Worm (Caenorhabditis elegans) whole organism, late embryonic: ENCODE measurements around the gene exos-8.

Experiments
- C08G9.2 ChIP-seq: sonication (generic microtip); optimal IDR thresholded peaks from 2 replicates; lab custom pipeline; 2016; ENCODE audit warnings: mild to moderate bottlenecking, missing genetic modification characterization, moderate library complexity, missing compliant biosample characterization
- K02D7.2 ChIP-seq: sonication (generic microtip); optimal IDR thresholded peaks from 2 replicates; lab custom pipeline; 2017; ENCODE audit warnings: mild to moderate bottlenecking, missing genetic modification characterization, missing compliant biosample characterization
- K09A11.1 ChIP-seq: sonication (generic microtip); optimal IDR thresholded peaks from 2 replicates; lab custom pipeline; 2017; ENCODE audit warnings: antibody characterized with exemption, mild to moderate bottlenecking, missing genetic modification characterization, missing compliant biosample characterization; ENCODE audit not compliant: insufficient read depth
- Y22D7AL.16 ChIP-seq: sonication (generic microtip); optimal IDR thresholded peaks from 2 replicates; lab custom pipeline; 2016; ENCODE audit warnings: missing genetic modification characterization, missing compliant biosample characterization
- ama-1 ChIP-seq: fragments of 150-350 bp; optimal IDR thresholded peaks from 2 replicates; lab custom pipeline; 2014
- ceh-14 ChIP-seq: sonication (generic microtip); optimal IDR thresholded peaks from 2 replicates; lab custom pipeline; 2016; ENCODE audit warnings: missing genotype, missing genetic modification characterization, missing compliant biosample characterization
- ceh-18 ChIP-seq: sonication (generic microtip); optimal IDR thresholded peaks from 2 replicates; lab custom pipeline; 2016; ENCODE audit warnings: missing genetic modification characterization, missing compliant biosample characterization
- ceh-2 ChIP-seq: sonication (generic microtip); optimal IDR thresholded peaks from 2 replicates; lab custom pipeline; 2016; ENCODE audit warnings: missing genotype, missing genetic modification characterization, missing compliant biosample characterization
- ceh-22 ChIP-seq: sonication (generic microtip); optimal IDR thresholded peaks from 2 replicates; lab custom pipeline; 2017; ENCODE audit warnings: missing biosample characterization, missing genetic modification characterization
- ceh-31 ChIP-seq: sonication (generic microtip); optimal IDR thresholded peaks from 2 replicates; lab custom pipeline; 2016; ENCODE audit warnings: missing genetic modification characterization, missing compliant biosample characterization
- ceh-45 ChIP-seq: fragments of 200-800 bp; sonication (Bioruptor generic); IDR thresholded peaks from 2 replicates; pipeline ENCODE4 v1.3.6; 2022; ENCODE audit warnings: missing genetic modification reagents, missing genetic modification characterization, missing compliant biosample characterization
- ceh-48 ChIP-seq: sonication (generic microtip); optimal IDR thresholded peaks from 2 replicates; lab custom pipeline; 2016; ENCODE audit warnings: missing genetic modification characterization, inconsistent platforms, missing compliant biosample characterization
- ceh-9 ChIP-seq: sonication (generic microtip); optimal IDR thresholded peaks from 2 replicates; lab custom pipeline; 2016; ENCODE audit warnings: mild to moderate bottlenecking, missing genetic modification characterization, inconsistent platforms, missing compliant biosample characterization
- che-1 ChIP-seq: sonication (generic microtip); optimal IDR thresholded peaks from 2 replicates; lab custom pipeline; 2016; ENCODE audit warnings: mild to moderate bottlenecking, missing genetic modification characterization, missing compliant biosample characterization
- dmd-4 ChIP-seq: sonication (generic microtip); optimal IDR thresholded peaks from 2 replicates; lab custom pipeline; 2016; ENCODE audit warnings: borderline replicate concordance, missing genetic modification characterization, missing compliant biosample characterization
- elt-4 ChIP-seq: sonication (generic microtip); optimal IDR thresholded peaks from 2 replicates; lab custom pipeline; 2016; ENCODE audit warnings: missing genetic modification characterization, missing compliant biosample characterization
- eyg-1 ChIP-seq: sonication (generic microtip); optimal IDR thresholded peaks from 2 replicates; lab custom pipeline; 2016; ENCODE audit warnings: missing genotype, missing genetic modification characterization, missing compliant biosample characterization
- fax-1 ChIP-seq: sonication (generic microtip); optimal IDR thresholded peaks from 2 replicates; lab custom pipeline; 2016; ENCODE audit warnings: missing genotype, missing genetic modification characterization, missing compliant biosample characterization
- gmeb-2 ChIP-seq: sonication (generic microtip); optimal IDR thresholded peaks from 2 replicates; lab custom pipeline; 2016; ENCODE audit warnings: missing genetic modification characterization, inconsistent platforms, missing compliant biosample characterization
- hlh-13 ChIP-seq: fragments of 200-800 bp; sonication (Bioruptor generic); optimal IDR thresholded peaks from 2 replicates; lab custom pipeline; 2018; ENCODE audit warnings: mild to moderate bottlenecking, missing genetic modification characterization, missing compliant biosample characterization
- hlh-6 ChIP-seq: sonication (generic microtip); optimal IDR thresholded peaks from 2 replicates; lab custom pipeline; 2016; ENCODE audit warnings: missing genotype, missing genetic modification characterization, missing compliant biosample characterization
- hlh-8 ChIP-seq: sonication (generic microtip); optimal IDR thresholded peaks from 2 replicates; lab custom pipeline; 2016; ENCODE audit warnings: missing genotype, missing genetic modification characterization, missing compliant biosample characterization
- nhr-11 ChIP-seq: fragments of 150-350 bp; optimal IDR thresholded peaks from 2 replicates; lab custom pipeline; 2014; ENCODE audit warnings: missing biosample characterization, missing genetic modification characterization
- nhr-232 ChIP-seq: sonication (generic microtip); optimal IDR thresholded peaks from 2 replicates; lab custom pipeline; 2016; ENCODE audit warnings: missing genetic modification characterization, missing compliant biosample characterization
- pag-3 ChIP-seq: sonication (generic microtip); optimal IDR thresholded peaks from 2 replicates; lab custom pipeline; 2016; ENCODE audit warnings: missing compliant biosample characterization, missing genetic modification characterization, borderline replicate concordance
- pha-2 ChIP-seq: sonication (generic microtip); optimal IDR thresholded peaks from 2 replicates; lab custom pipeline; 2017; ENCODE audit warnings: mild to moderate bottlenecking, missing genetic modification characterization, missing compliant biosample characterization
- pha-4 ChIP-seq: fragments of 150-350 bp; optimal IDR thresholded peaks from 2 replicates; lab custom pipeline; 2018; ENCODE audit warnings: missing biosample characterization, missing genetic modification reagents, missing genetic modification characterization
- pqm-1 ChIP-seq: sonication (generic microtip); optimal IDR thresholded peaks from 2 replicates; lab custom pipeline; 2016; ENCODE audit warnings: missing genetic modification characterization, missing compliant biosample characterization
- ref-2 ChIP-seq: sonication (generic microtip); optimal IDR thresholded peaks from 2 replicates; lab custom pipeline; 2016; ENCODE audit warnings: missing genetic modification characterization, missing compliant biosample characterization
- sox-2 ChIP-seq: fragments of 200-800 bp; sonication (Bioruptor generic); IDR thresholded peaks from 2 replicates; pipeline ENCODE4 v1.3.6; 2022; ENCODE audit warnings: missing genetic modification reagents, missing genetic modification characterization, missing compliant biosample characterization
- syd-9 ChIP-seq: sonication (generic microtip); optimal IDR thresholded peaks from 2 replicates; lab custom pipeline; 2016; ENCODE audit warnings: mild to moderate bottlenecking, missing genetic modification characterization, moderate library complexity, missing compliant biosample characterization
- tbx-2 ChIP-seq: sonication (generic microtip); optimal IDR thresholded peaks from 2 replicates; lab custom pipeline; 2016; ENCODE audit warnings: missing genetic modification characterization, missing compliant biosample characterization
- tbx-7 ChIP-seq: sonication (generic microtip); optimal IDR thresholded peaks from 2 replicates; lab custom pipeline; 2016; ENCODE audit warnings: missing genotype, missing genetic modification characterization, missing compliant biosample characterization
- unc-55 ChIP-seq: sonication (generic microtip); optimal IDR thresholded peaks from 2 replicates; lab custom pipeline; 2017; ENCODE audit warnings: missing biosample characterization, missing genetic modification reagents, missing genetic modification characterization

The exos-8 gene

DNA sequence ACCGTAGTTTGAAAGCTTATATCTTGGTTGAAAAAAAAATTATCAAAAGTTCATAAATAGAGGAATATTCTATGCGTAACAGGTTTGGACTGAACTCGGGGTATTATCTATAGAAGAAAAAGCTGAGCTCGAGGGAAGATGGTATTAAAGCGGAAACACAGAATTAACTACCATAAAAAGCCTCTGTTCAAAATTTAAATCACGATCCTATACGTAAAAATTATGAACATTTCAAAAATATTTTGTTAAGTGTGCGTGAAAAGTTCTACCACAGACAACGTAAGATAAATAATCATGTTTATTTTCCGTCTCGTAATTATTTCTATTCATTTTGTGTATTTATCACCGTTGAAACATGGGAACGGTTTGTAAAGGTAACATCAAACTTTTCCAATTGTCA lies 4.9 kb downstream of the exos-8 start, which contains the start of gene F41G3.5:
Gene F41G3.5, plus strand, starts transcription at position 301 of the 400 bp plus-strand sequence.
- no peak for TF ChIP-seq ceh-48 (tag; lab: Kevin White, UChicago)
- TF ChIP-seq eyg-1 = no peak
- TF ChIP-seq gmeb-2 (tag; lab: Kevin White, UChicago) = no peak

DNA sequence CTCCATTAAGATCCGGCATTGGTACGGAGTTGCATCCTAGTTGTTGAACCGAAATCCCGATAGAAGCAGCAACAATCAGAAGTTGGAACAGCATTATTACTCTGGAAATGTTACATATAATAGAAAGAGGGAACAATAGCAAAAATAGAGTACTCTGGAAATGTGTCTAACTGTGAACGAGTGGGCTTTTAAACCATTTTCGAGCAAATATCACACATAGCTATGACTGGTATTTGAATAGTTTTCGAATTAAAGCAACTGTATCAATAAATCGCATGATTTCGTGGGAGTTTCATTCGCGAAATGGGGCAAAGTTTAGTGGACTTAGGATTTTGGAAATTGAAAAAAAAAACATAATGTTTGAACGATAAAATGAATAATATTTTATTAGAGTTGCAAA lies 7.9 kb downstream of the exos-8 start, which contains the start of gene F41G3.10:
Gene F41G3.10, minus strand, starts transcription at position 101 of the 400 bp plus-strand sequence.
- no peak for TF ChIP-seq ref-2 (tag; lab: Kevin White, UChicago)
- no peak for TF ChIP-seq tbx-2 (tag; lab: Kevin White, UChicago)
- no peak for TF ChIP-seq ama-1 (lab: Kevin White, UChicago)

DNA sequence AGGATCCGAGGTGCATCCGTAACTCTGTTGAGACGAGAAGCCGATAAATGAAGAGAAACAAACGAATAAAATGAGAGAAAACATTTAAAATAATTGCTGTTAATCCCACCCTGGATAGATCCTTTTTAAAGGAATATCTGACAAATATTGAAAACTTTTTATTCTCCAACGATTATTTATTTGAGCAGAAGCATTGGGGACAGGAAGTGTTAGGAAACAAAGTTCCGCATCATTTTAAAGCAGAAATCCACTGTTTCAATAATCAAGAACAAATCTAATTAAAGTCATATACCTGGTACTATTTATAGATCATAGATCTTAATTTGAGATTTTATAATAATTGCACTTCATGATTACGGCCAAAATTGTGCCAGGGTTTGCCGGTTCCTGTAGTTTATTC lies 9.4 kb downstream of the exos-8 start, which contains the start of gene F41G3.20:
Gene F41G3.20, minus strand, starts transcription at position 101 of the 400 bp plus-strand sequence.
- TF ChIP-seq C08G9.2 (no peak), nhr-232 (tag; lab: Kevin White, UChicago) (no peak), ceh-9 (tag; lab: Kevin White, UChicago) (no peak), pha-4 (tag; lab: Kevin White, UChicago) (no peak), hlh-8 (tag; lab: Kevin White, UChicago) (no peak), che-1 (tag; lab: Kevin White, UChicago) (no peak), eyg-1 (no peak), fax-1 (tag; lab: Kevin White, UChicago) (no peak), pha-2 (tag; lab: Kevin White, UChicago) (no peak), ref-2 (tag; lab: Kevin White, UChicago) (no peak)

DNA sequence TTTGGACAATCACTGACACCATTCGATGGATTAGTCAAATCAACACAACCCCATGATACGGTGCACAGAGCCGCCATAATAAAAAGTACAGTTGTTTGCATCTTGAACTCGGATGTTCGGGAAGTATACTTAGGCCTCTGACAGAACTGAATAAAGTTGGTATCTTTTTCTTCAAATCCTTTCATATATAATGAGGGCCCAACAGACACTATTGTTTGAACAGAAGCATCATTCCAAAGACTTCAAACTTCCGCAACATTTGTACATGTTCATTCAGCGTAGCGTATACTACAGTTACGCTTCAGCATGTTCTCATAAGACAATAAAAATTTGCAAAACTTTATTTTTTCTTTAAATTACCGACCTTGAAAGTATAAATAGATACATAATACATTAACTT lies 10.5 kb downstream of the exos-8 start, which contains the start of gene F41G3.19:
Gene F41G3.19, minus strand, starts transcription at position 101 of the 400 bp plus-strand sequence.
- TF ChIP-seq unc-55 (GFP tag; lab: Kevin White, UChicago) = no peak
- TF ChIP-seq pag-3 (tag; lab: Kevin White, UChicago) = no peak
- TF ChIP-seq eyg-1 = no peak
- TF ChIP-seq ceh-22 (tag; lab: Kevin White, UChicago) = no peak
- TF ChIP-seq K09A11.1 (tag; lab: Kevin White, UChicago) = no peak
- no peak for TF ChIP-seq hlh-13 (GFP tag; lab: Kevin White, UChicago)
- no peak for TF ChIP-seq ceh-18 (tag; lab: Kevin White, UChicago)
- TF ChIP-seq K02D7.2 = no peak

DNA sequence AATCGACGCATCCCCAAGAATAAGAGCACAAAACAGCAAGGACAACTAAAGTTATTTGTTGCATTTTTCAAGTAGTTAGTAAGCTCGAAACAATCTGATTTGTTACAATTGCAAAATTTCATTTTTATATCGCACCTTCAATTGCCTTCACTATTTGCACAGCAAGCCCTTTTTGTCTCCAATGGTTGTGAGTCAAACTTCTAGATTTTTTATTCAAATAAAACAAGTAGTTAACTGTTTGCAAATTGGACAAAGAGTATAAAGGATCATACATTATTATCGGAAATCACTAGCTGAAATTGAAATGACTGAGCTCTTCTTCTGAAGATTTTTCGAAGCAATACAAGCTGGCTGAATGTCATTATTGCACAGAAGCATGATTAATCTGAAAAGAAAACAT lies 11.4 kb downstream of the exos-8 start, which contains the start of gene F41G3.21:
Gene F41G3.21, minus strand, starts transcription at position 101 of the 400 bp plus-strand sequence.
- TF ChIP-seq nhr-11 (no peak), elt-4 (tag; lab: Kevin White, UChicago) (no peak), hlh-6 (tag; lab: Kevin White, UChicago) (no peak)

DNA sequence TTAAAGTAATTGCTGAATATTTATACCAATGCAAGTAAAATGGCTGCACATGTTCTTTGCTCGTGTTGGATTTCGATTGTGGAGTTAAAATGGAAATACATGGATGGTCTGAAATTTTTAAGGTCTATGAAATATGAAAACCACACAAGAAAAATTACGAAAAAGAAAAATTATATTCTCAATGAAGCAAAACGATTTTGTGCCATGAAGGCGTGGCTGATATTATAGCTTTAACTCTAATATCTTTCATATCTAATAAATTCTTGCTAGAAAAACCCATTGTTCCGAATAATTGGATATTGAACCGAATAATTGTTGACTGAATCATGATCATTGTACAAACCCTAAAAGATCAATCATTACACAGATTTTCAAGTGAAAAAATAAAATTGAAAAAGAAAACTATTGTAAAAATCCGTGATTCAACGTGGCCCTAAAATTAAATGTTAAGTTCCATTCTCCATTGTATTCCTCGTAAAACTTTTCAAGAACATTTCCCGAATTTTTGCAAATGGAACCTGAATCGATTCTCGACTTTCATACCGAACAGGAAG lies 13.3 kb downstream of the exos-8 start, which contains the start of the genes srx-95 and fis-1:
Gene srx-95, minus strand, starts transcription at position 101 of the 554 bp plus-strand sequence.
Gene fis-1, plus strand, starts transcription at position 504 of the 554 bp plus-strand sequence.
- TF ChIP-seq dmd-4 (tag; lab: Kevin White, UChicago) = no peak
- no peak for TF ChIP-seq ceh-48 (tag; lab: Kevin White, UChicago)
- TF ChIP-seq ceh-14 (tag; lab: Kevin White, UChicago) = no peak
- no peak for TF ChIP-seq nhr-232 (tag; lab: Kevin White, UChicago)
- no peak for TF ChIP-seq hlh-13 (GFP tag; lab: Kevin White, UChicago)
- TF ChIP-seq ceh-45 = no peak
- TF ChIP-seq ceh-31 = no peak
- no peak for TF ChIP-seq Y22D7AL.16 (tag; lab: Kevin White, UChicago)
- TF ChIP-seq pqm-1 = no peak
- TF ChIP-seq sox-2 (GFP tag; lab: Robert Waterston, UW) = no peak
- no peak for TF ChIP-seq syd-9 (tag; lab: Kevin White, UChicago)
- no peak for TF ChIP-seq tbx-7 (tag; lab: Kevin White, UChicago)
- no peak for TF ChIP-seq pha-2 (tag; lab: Kevin White, UChicago)
- TF ChIP-seq ceh-2 (tag; lab: Kevin White, UChicago) = no peak
- TF ChIP-seq pag-3 (tag; lab: Kevin White, UChicago) = no peak
- no peak for TF ChIP-seq ref-2 (tag; lab: Kevin White, UChicago)
